Worm (Caenorhabditis elegans) whole organism, midembryonic: ENCODE results near the gene F02D8.1.

ENCODE experiments used
- flt-1 ChIP-seq: fragments of 200-800 bp; sonication (Bioruptor generic); IDR thresholded peaks from 2 replicates; pipeline ENCODE4 v1.3.6; 2022; ENCODE audit warnings: missing genetic modification characterization, missing compliant biosample characterization
- med-1 ChIP-seq: sonication (generic microtip); optimal IDR thresholded peaks from 2 replicates; lab custom pipeline; 2017; ENCODE audit warnings: missing genetic modification characterization, mild to moderate bottlenecking, missing compliant biosample characterization, antibody characterized with exemption, missing genetic modification reagents; ENCODE audit not compliant: insufficient read depth
- tab-1 ChIP-seq: fragments of 200-800 bp; sonication (Bioruptor generic); IDR thresholded peaks from 2 replicates; pipeline ENCODE4 v1.3.6; 2022; ENCODE audit warnings: missing genetic modification characterization, missing compliant biosample characterization

ce11 chrV:14942898-14943297 is 35.6 kb downstream of the F02D8.1 start:
- TF ChIP-seq med-1 (GFP tag; lab: Kevin White, UChicago) (no peak), flt-1 (no peak), tab-1 (GFP tag; lab: Robert Waterston, UW) (no peak)
